Fruit fly (Drosophila melanogaster) whole organism, embryonic: ENCODE results near the gene CG32719.

Source experiments
- Atf3 ChIP-seq: fragments of 200-800 bp; sonication (Bioruptor generic); optimal IDR thresholded peaks from 3 replicates; lab custom pipeline; 2016; ENCODE audit warnings: missing biosample characterization, missing genetic modification characterization
- Bgb ChIP-seq: fragments of 200-800 bp; sonication (Bioruptor generic); IDR thresholded peaks from 2 replicates; pipeline ENCODE4 v1.3.6; 2022; ENCODE audit warnings: missing biosample characterization, missing genetic modification characterization; ENCODE audit not compliant: partially characterized antibody
- CG10209 ChIP-seq: fragments of 200-800 bp; sonication (Bioruptor generic); optimal IDR thresholded peaks from 3 replicates; lab custom pipeline; 2017; ENCODE audit warnings: missing biosample characterization, mild to moderate bottlenecking, missing genetic modification characterization, missing genetic modification reagents
- CG10979 ChIP-seq: fragments of 200-800 bp; sonication (Bioruptor generic); optimal IDR thresholded peaks from 2 replicates; lab custom pipeline; 2018; ENCODE audit warnings: missing biosample characterization, mild to moderate bottlenecking, missing genetic modification characterization, moderate library complexity
- CG11085 ChIP-seq: fragments of 200-800 bp; sonication (Bioruptor generic); IDR thresholded peaks from 2 replicates; pipeline ENCODE4 v1.3.6; 2022; ENCODE audit warnings: missing biosample characterization, missing genetic modification characterization
- CG11247 ChIP-seq: fragments of 200-800 bp; sonication (Bioruptor generic); IDR thresholded peaks from 2 replicates; pipeline ENCODE4 v1.3.6; 2022; ENCODE audit warnings: missing biosample characterization, missing genetic modification characterization
- CG11504 ChIP-seq: fragments of 200-800 bp; sonication (Bioruptor generic); optimal IDR thresholded peaks from 3 replicates; lab custom pipeline; 2019; ENCODE audit warnings: missing biosample characterization, mild to moderate bottlenecking, missing genetic modification characterization, moderate library complexity
- CG11695 ChIP-seq: fragments of 200-800 bp; sonication (Bioruptor generic); IDR thresholded peaks from 3 replicates; pipeline ENCODE4 v1.3.6; 2022; ENCODE audit warnings: missing biosample characterization, missing genetic modification characterization
- CG13894 ChIP-seq: fragments of 200-800 bp; sonication (Bioruptor generic); optimal IDR thresholded peaks from 3 replicates; lab custom pipeline; 2018; ENCODE audit warnings: missing biosample characterization, mild to moderate bottlenecking, missing genetic modification characterization, moderate library complexity
- CG17361 ChIP-seq: fragments of 200-800 bp; sonication (Bioruptor generic); IDR thresholded peaks from 3 replicates; pipeline ENCODE4 v1.3.6; 2022; ENCODE audit warnings: missing biosample characterization, missing genetic modification characterization
- CG2678 ChIP-seq: fragments of 200-800 bp; sonication (Bioruptor generic); optimal IDR thresholded peaks from 3 replicates; lab custom pipeline; 2019; ENCODE audit warnings: missing biosample characterization, mild to moderate bottlenecking, missing genetic modification characterization, moderate library complexity
- CG31365 ChIP-seq: fragments of 200-800 bp; sonication (Bioruptor generic); optimal IDR thresholded peaks from 2 replicates; lab custom pipeline; 2018; ENCODE audit warnings: missing biosample characterization, mild to moderate bottlenecking, missing genetic modification characterization
- CG6254 ChIP-seq: fragments of 200-800 bp; sonication (Bioruptor generic); optimal IDR thresholded peaks from 3 replicates; lab custom pipeline; 2017; ENCODE audit warnings: mild to moderate bottlenecking, missing biosample characterization, missing genetic modification reagents, missing genetic modification characterization
- D19A ChIP-seq: fragments of 200-800 bp; optimal IDR thresholded peaks from 3 replicates; lab custom pipeline; 2019; ENCODE audit warnings: missing biosample characterization, mild to moderate bottlenecking, missing genetic modification characterization, moderate library complexity
- H2.0 ChIP-seq: fragments of 200-800 bp; sonication (Bioruptor generic); IDR thresholded peaks from 2 replicates; pipeline ENCODE4 v1.3.6; 2022; ENCODE audit warnings: missing biosample characterization, missing genetic modification characterization
- HLH4C ChIP-seq: fragments of 200-800 bp; sonication (Bioruptor generic); IDR thresholded peaks from 3 replicates; pipeline ENCODE4 v1.3.6; 2022; ENCODE audit warnings: missing biosample characterization, missing genetic modification characterization; ENCODE audit not compliant: partially characterized antibody
- Jarid2 ChIP-seq: fragments of 200-800 bp; sonication (Bioruptor generic); optimal IDR thresholded peaks from 3 replicates; lab custom pipeline; 2017; ENCODE audit warnings: mild to moderate bottlenecking, missing biosample characterization, missing genetic modification reagents, missing genetic modification characterization
- PHDP ChIP-seq: fragments of 200-800 bp; sonication (Bioruptor generic); optimal IDR thresholded peaks from 3 replicates; lab custom pipeline; 2018; ENCODE audit warnings: missing biosample characterization, mild to moderate bottlenecking, missing genetic modification characterization, moderate library complexity
- Pdp1 ChIP-seq, 2 experiments: fragments of 200-800 bp; sonication (Bioruptor generic); optimal IDR thresholded peaks; 3 replicates each; lab custom pipeline; 2016; ENCODE audit warnings: missing biosample characterization in 2 of 2, missing genetic modification characterization in 2 of 2, mild to moderate bottlenecking in 1 of 2, moderate library complexity in 1 of 2
- Sox102F ChIP-seq: fragments of 200-800 bp; sonication (Bioruptor generic); optimal IDR thresholded peaks from 2 replicates; lab custom pipeline; 2018; ENCODE audit warnings: missing biosample characterization, mild to moderate bottlenecking, missing genetic modification characterization, moderate library complexity
- Spps ChIP-seq: fragments of 200-800 bp; sonication (Bioruptor generic); optimal IDR thresholded peaks from 2 replicates; lab custom pipeline; 2018; ENCODE audit warnings: missing biosample characterization, mild to moderate bottlenecking, missing genetic modification characterization
- Sry-δ ChIP-seq: fragments of 200-800 bp; sonication (Bioruptor generic); optimal IDR thresholded peaks from 2 replicates; lab custom pipeline; 2016; ENCODE audit warnings: missing biosample characterization, missing genetic modification characterization
- Ssrp ChIP-seq: fragments of 200-800 bp; sonication (Bioruptor generic); optimal IDR thresholded peaks from 2 replicates; lab custom pipeline; 2018; ENCODE audit warnings: missing biosample characterization, mild to moderate bottlenecking, missing genetic modification characterization, moderate library complexity
- Trl ChIP-seq, 3 experiments: fragments of >200 bp in 2 of 3; fragments of 200-800 bp in 1 of 3; sonication (Bioruptor generic) in 1 of 3; optimal IDR thresholded peaks; 2 replicates in 1 of 3; 3 replicates in 2 of 3; lab custom pipeline; 2016 to 2017; ENCODE audit warnings: missing biosample characterization in 1 of 3, missing genetic modification characterization in 1 of 3
- Xrp1 ChIP-seq: fragments of 200-800 bp; sonication (Bioruptor generic); IDR thresholded peaks from 2 replicates; pipeline ENCODE4 v1.3.6; 2022; ENCODE audit warnings: missing biosample characterization, missing genetic modification characterization
- az2 ChIP-seq: fragments of 200-800 bp; sonication (Bioruptor generic); optimal IDR thresholded peaks from 3 replicates; lab custom pipeline; 2016; ENCODE audit warnings: missing biosample characterization, missing genetic modification characterization
- bowl ChIP-seq: fragments of 200-800 bp; sonication (Bioruptor generic); IDR thresholded peaks from 2 replicates; pipeline ENCODE4 v1.3.6; 2022; ENCODE audit warnings: missing biosample characterization, missing genetic modification characterization
- disco-r ChIP-seq: fragments of 200-800 bp; sonication (Bioruptor generic); optimal IDR thresholded peaks from 2 replicates; lab custom pipeline; 2016; ENCODE audit warnings: missing biosample characterization, missing genetic modification characterization
- dmrt11E ChIP-seq: fragments of 200-800 bp; sonication (Bioruptor generic); optimal IDR thresholded peaks from 3 replicates; lab custom pipeline; 2018; ENCODE audit warnings: missing biosample characterization, mild to moderate bottlenecking, missing genetic modification characterization, moderate library complexity
- eyg ChIP-seq: fragments of 200-800 bp; sonication (Bioruptor generic); optimal IDR thresholded peaks from 3 replicates; lab custom pipeline; 2016; ENCODE audit warnings: missing biosample characterization, missing genetic modification characterization
- gsb-n ChIP-seq: fragments of 200-800 bp; sonication (Bioruptor generic); optimal IDR thresholded peaks from 3 replicates; lab custom pipeline; 2018; ENCODE audit warnings: missing biosample characterization, mild to moderate bottlenecking, missing genetic modification characterization
- ind ChIP-seq: fragments of 200-800 bp; sonication (Bioruptor generic); optimal IDR thresholded peaks from 3 replicates; lab custom pipeline; 2016; ENCODE audit warnings: missing biosample characterization, missing genetic modification characterization
- lilli ChIP-seq: fragments of 200-800 bp; sonication (Bioruptor generic); optimal IDR thresholded peaks from 3 replicates; lab custom pipeline; 2016; ENCODE audit warnings: missing biosample characterization, missing genetic modification characterization
- nom ChIP-seq: fragments of 200-800 bp; sonication (Bioruptor generic); optimal IDR thresholded peaks from 2 replicates; lab custom pipeline; 2017; ENCODE audit warnings: missing biosample characterization, missing genetic modification characterization, mild to moderate bottlenecking, moderate library complexity, missing genetic modification reagents
- pan ChIP-seq, 4 experiments: fragments of >200 bp in 3 of 4; fragments of 200-800 bp in 1 of 4; sonication (Bioruptor generic) in 1 of 4; optimal IDR thresholded peaks in 3 of 4; IDR thresholded peaks in 1 of 4; 2 replicates each; pipeline versions ENCODE4 v1.3.6 to Lab custom; 2017 to 2022; ENCODE audit warnings: missing biosample characterization in 2 of 4, missing genetic modification characterization in 2 of 4, mixed read lengths in 1 of 4
- psq ChIP-seq: fragments of 200-800 bp; sonication (Bioruptor generic); optimal IDR thresholded peaks from 2 replicates; lab custom pipeline; 2017; ENCODE audit warnings: missing biosample characterization, missing genetic modification characterization
- pum ChIP-seq: fragments of 200-800 bp; sonication (Bioruptor generic); optimal IDR thresholded peaks from 2 replicates; lab custom pipeline; 2016; ENCODE audit warnings: missing biosample characterization, missing genetic modification characterization
- pzg ChIP-seq: fragments of 200-800 bp; sonication (Bioruptor generic); optimal IDR thresholded peaks from 3 replicates; lab custom pipeline; 2018; ENCODE audit warnings: missing biosample characterization, mild to moderate bottlenecking, missing genetic modification characterization, moderate library complexity
- row ChIP-seq: fragments of 200-800 bp; sonication (Bioruptor generic); IDR thresholded peaks from 3 replicates; pipeline ENCODE4 v1.3.6; 2022; ENCODE audit warnings: missing biosample characterization, missing genetic modification characterization
- slou ChIP-seq: fragments of 200-800 bp; sonication (Bioruptor generic); optimal IDR thresholded peaks from 3 replicates; lab custom pipeline; 2016; ENCODE audit warnings: missing biosample characterization, missing genetic modification characterization
- slp2 ChIP-seq: fragments of 200-800 bp; sonication (Bioruptor generic); optimal IDR thresholded peaks from 2 replicates; lab custom pipeline; 2016; ENCODE audit warnings: missing biosample characterization, missing genetic modification characterization
- tap ChIP-seq: fragments of 200-800 bp; optimal IDR thresholded peaks from 3 replicates; lab custom pipeline; 2019; ENCODE audit warnings: missing biosample characterization, mild to moderate bottlenecking, missing genetic modification characterization, moderate library complexity
- tll ChIP-seq, 2 experiments: fragments of 200-800 bp in 1 of 2; fragments of >200 bp in 1 of 2; sonication (Bioruptor generic) in 1 of 2; optimal IDR thresholded peaks; 2 replicates each; lab custom pipeline; 2017 to 2019; ENCODE audit warnings: missing biosample characterization in 2 of 2, missing genetic modification characterization in 2 of 2, mild to moderate bottlenecking in 1 of 2, moderate library complexity in 1 of 2
- trem ChIP-seq: fragments of 200-800 bp; optimal IDR thresholded peaks from 3 replicates; lab custom pipeline; 2019; ENCODE audit warnings: missing biosample characterization, mild to moderate bottlenecking, missing genetic modification characterization, moderate library complexity
- zen ChIP-seq: fragments of 200-800 bp; sonication (Bioruptor generic); optimal IDR thresholded peaks from 3 replicates; lab custom pipeline; 2018; ENCODE audit warnings: missing biosample characterization, mild to moderate bottlenecking, missing genetic modification characterization, moderate library complexity
- zen2 ChIP-seq: fragments of 200-800 bp; sonication (Bioruptor generic); IDR thresholded peaks from 3 replicates; pipeline ENCODE4 v1.3.6; 2022; ENCODE audit warnings: missing biosample characterization, missing genetic modification characterization; ENCODE audit not compliant: partially characterized antibody
- zfh1 ChIP-seq: fragments of 200-800 bp; sonication (Bioruptor generic); IDR thresholded peaks from 3 replicates; pipeline ENCODE4 v1.3.6; 2022; ENCODE audit warnings: missing biosample characterization, missing genetic modification characterization

The CG32719 gene

dm6 chrX:7556270-7556669 lies 8.5 kb upstream of the CG32719 start (continued):
- peak; percentile 30 for TF ChIP-seq D19A (tag; lab: Kevin White, UChicago)
- TF ChIP-seq nom, result no peak
- no peak for TF ChIP-seq CG13894 (tag; lab: Kevin White, UChicago)
- peak; percentile 0 for TF ChIP-seq lilli (GFP tag; lab: Kevin White, UChicago)
- TF ChIP-seq CG11695, result no peak
- TF ChIP-seq CG10979 (tag; lab: Kevin White, UChicago), result peak; percentile 63
- no peak for TF ChIP-seq CG31365 (tag; lab: Kevin White, UChicago)
- no peak for TF ChIP-seq HLH4C (GFP tag; lab: Robert Waterston, UW)
- TF ChIP-seq Spps, result peak; percentile 22
- no peak for TF ChIP-seq Bgb (GFP tag; lab: Robert Waterston, UW)
- peak; percentile 25 for TF ChIP-seq gsb-n (tag; lab: Kevin White, UChicago)
- TF ChIP-seq CG11085 (GFP tag; lab: Robert Waterston, UW), result no peak
- no peak for TF ChIP-seq slou (GFP tag; lab: Kevin White, UChicago)
- peak; percentile 62; the same call in 1 of the 2 replicates for TF ChIP-seq Xrp1
- peak; percentile 10 for TF ChIP-seq CG10209 (GFP tag; lab: Kevin White, UChicago)
- no peak for TF ChIP-seq H2.0
- TF ChIP-seq CG2678 (tag; lab: Kevin White, UChicago), result peak; percentile 27
- peak; percentile 41 for TF ChIP-seq CG11504 (tag; lab: Kevin White, UChicago)
- TF ChIP-seq CG17361 (GFP tag; lab: Robert Waterston, UW), result 0 out of 3 replicates have a peak, but pooled peaks have one; percentile 44
- TF ChIP-seq slp2 (GFP tag; lab: Kevin White, UChicago), result no peak
- peak; percentile 55 for TF ChIP-seq dmrt11E (tag; lab: Kevin White, UChicago)
- peak; percentile 35; the same call in 2 of the 3 replicates for TF ChIP-seq row (GFP tag; lab: Robert Waterston, UW)
- no peak for TF ChIP-seq CG11247 (GFP tag; lab: Robert Waterston, UW)
- TF ChIP-seq pan (optimal IDR thresholded peaks at IDR 0.05; lab: Kevin White, UChicago), result no peak
- TF ChIP-seq pan (GFP tag; optimal IDR thresholded peaks at IDR 0.05 in 1 of 2, IDR thresholded peaks at IDR 0.05 in 1 of 2), result no peak
- TF ChIP-seq tll (GFP tag; optimal IDR thresholded peaks at IDR 0.05; lab: Kevin White, UChicago), result no peak
- no peak for TF ChIP-seq pzg
- peak; percentile 31 for TF ChIP-seq Sox102F (GFP tag; lab: Kevin White, UChicago)
- TF ChIP-seq Atf3 (GFP tag; lab: Kevin White, UChicago), result no peak
- TF ChIP-seq zfh1 (GFP tag; lab: Robert Waterston, UW), result peak; percentile 70; the same call in 1 of the 3 replicates
- no peak for TF ChIP-seq Trl (optimal IDR thresholded peaks at IDR 0.05; lab: Kevin White, UChicago)
- no peak for TF ChIP-seq Trl (GFP tag; optimal IDR thresholded peaks at IDR 0.05; lab: Kevin White, UChicago)
- TF ChIP-seq zen2 (GFP tag; lab: Robert Waterston, UW), result no peak
- TF ChIP-seq eyg (GFP tag; lab: Kevin White, UChicago), result no peak
- no peak for TF ChIP-seq pum (GFP tag; lab: Kevin White, UChicago)
- peak in 1 of 2 experiments; percentile 2 for TF ChIP-seq Pdp1 (GFP tag; optimal IDR thresholded peaks at IDR 0.05; lab: Kevin White, UChicago)
- no peak for TF ChIP-seq bowl
- TF ChIP-seq tap (tag; lab: Kevin White, UChicago), result no peak
- TF ChIP-seq zen (tag; lab: Kevin White, UChicago), result peak; percentile 32
- no peak for TF ChIP-seq Sry-δ (GFP tag; lab: Kevin White, UChicago)
- TF ChIP-seq Jarid2 (GFP tag; lab: Kevin White, UChicago), result no peak
- TF ChIP-seq Ssrp (tag; lab: Kevin White, UChicago), result peak; percentile 25
- peak; percentile 3 for TF ChIP-seq PHDP (tag; lab: Kevin White, UChicago)
- no peak for TF ChIP-seq psq
- no peak for TF ChIP-seq az2 (GFP tag; lab: Kevin White, UChicago)
- TF ChIP-seq trem (tag; lab: Kevin White, UChicago), result peak; percentile 24
- peak; percentile 12 for TF ChIP-seq CG6254 (GFP tag; lab: Kevin White, UChicago)
- no peak for TF ChIP-seq disco-r (GFP tag; lab: Kevin White, UChicago)
- TF ChIP-seq ind (GFP tag; lab: Kevin White, UChicago), result no peak
